Worm (Caenorhabditis elegans) whole organism, early embryonic: ENCODE data around the gene hdl-2.

ENCODE experiments used
- aly-1 ChIP-seq: sonication (generic microtip); optimal IDR thresholded peaks from 2 replicates; lab custom pipeline; 2016; ENCODE audit warnings: missing genetic modification characterization, missing compliant biosample characterization
- ceh-36 ChIP-seq: sonication (generic microtip); optimal IDR thresholded peaks from 2 replicates; lab custom pipeline; 2016; ENCODE audit warnings: missing genetic modification characterization, inconsistent platforms, missing compliant biosample characterization
- flt-1 ChIP-seq: fragments of 200-800 bp; sonication (Bioruptor generic); IDR thresholded peaks from 2 replicates; pipeline ENCODE4 v1.3.6; 2022; ENCODE audit warnings: missing genetic modification characterization, missing compliant biosample characterization
- hmbx-1 ChIP-seq: sonication (generic microtip); optimal IDR thresholded peaks from 2 replicates; lab custom pipeline; 2016; ENCODE audit warnings: mild to moderate bottlenecking, missing genetic modification characterization, missing compliant biosample characterization
- pes-1 ChIP-seq: fragments of 200-800 bp; sonication (Bioruptor generic); IDR thresholded peaks from 2 replicates; pipeline ENCODE4 v1.3.6; 2022; ENCODE audit warnings: missing genetic modification reagents, missing genetic modification characterization, missing compliant biosample characterization
- tbx-37 ChIP-seq: fragments of 200-800 bp; sonication (Bioruptor generic); conservative IDR thresholded peaks from 2 replicates; pipeline ENCODE4 v1.3.6; 2022; ENCODE audit warnings: missing genetic modification reagents, missing genetic modification characterization, missing compliant biosample characterization

Gene hdl-2

DNA sequence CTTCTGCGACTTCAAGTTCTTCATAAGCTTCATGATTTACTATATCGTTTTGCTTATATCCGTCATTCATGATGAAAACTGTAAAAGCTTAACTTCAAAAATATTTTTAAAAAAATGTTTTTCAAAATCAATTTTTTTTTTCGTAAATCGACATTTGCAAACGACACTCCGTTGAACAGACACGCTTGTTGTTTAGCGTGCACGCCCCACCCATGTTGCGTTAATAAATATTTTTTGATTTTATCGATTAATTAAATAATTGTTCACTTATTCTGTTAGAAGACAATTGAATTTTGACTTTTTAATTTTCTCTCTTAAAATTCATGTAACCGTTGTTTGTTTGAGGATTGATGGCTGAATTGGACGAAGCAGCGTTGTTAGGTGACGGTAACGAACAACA is 52.0 kb downstream of the hdl-2 start, which contains the start of the genes D1046.2 and cfim-2:
TSS of gene D1046.2 (minus strand) at position 78 of the 400 bp plus-strand sequence.
TSS of gene cfim-2 (plus strand) at position 335 of the 400 bp plus-strand sequence.
- TF ChIP-seq aly-1 (tag; lab: Kevin White, UChicago): no peak
- no peak for TF ChIP-seq pes-1 (GFP tag; lab: Robert Waterston, UW)

ce11 chrIV:8926511-8926910 is 52.6 kb downstream of the hdl-2 start:
- TF ChIP-seq tbx-37 (GFP tag; lab: Robert Waterston, UW): no peak
- no peak for TF ChIP-seq ceh-36 (tag; lab: Kevin White, UChicago)
- TF ChIP-seq flt-1 (GFP tag; lab: Robert Waterston, UW): no peak
- TF ChIP-seq hmbx-1 (tag; lab: Kevin White, UChicago): no peak
- TF ChIP-seq aly-1 (tag; lab: Kevin White, UChicago): no peak
